Fruit fly (Drosophila melanogaster) whole organism, embryonic: ENCODE data around the gene moody.

Source experiments
- Awh ChIP-seq: fragments of 200-800 bp; sonication (Bioruptor generic); IDR thresholded peaks from 2 replicates; pipeline ENCODE4, ENCODE4 v1.3.6; 2022; ENCODE audit warnings: missing biosample characterization, missing genetic modification characterization
- B-H1 ChIP-seq: fragments of 200-800 bp; sonication (Bioruptor generic); IDR thresholded peaks from 3 replicates; pipeline ENCODE4 v1.3.6; 2022; ENCODE audit warnings: missing biosample characterization, missing genetic modification characterization
- CG10147 ChIP-seq: fragments of 200-800 bp; sonication (Bioruptor generic); optimal IDR thresholded peaks from 2 replicates; lab custom pipeline; 2019; ENCODE audit warnings: missing biosample characterization, mild to moderate bottlenecking, missing genetic modification characterization, moderate library complexity
- CG10209 ChIP-seq: fragments of 200-800 bp; sonication (Bioruptor generic); optimal IDR thresholded peaks from 3 replicates; lab custom pipeline; 2017; ENCODE audit warnings: missing biosample characterization, mild to moderate bottlenecking, missing genetic modification characterization, missing genetic modification reagents
- CG10959 ChIP-seq: fragments of 200-800 bp; sonication (Bioruptor generic); IDR thresholded peaks from 2 replicates; pipeline ENCODE4 v1.3.6; 2022; ENCODE audit warnings: missing biosample characterization, missing genetic modification characterization
- CG11247 ChIP-seq: fragments of 200-800 bp; sonication (Bioruptor generic); IDR thresholded peaks from 2 replicates; pipeline ENCODE4 v1.3.6; 2022; ENCODE audit warnings: missing biosample characterization, missing genetic modification characterization
- CG11723 ChIP-seq: fragments of 200-800 bp; sonication (Bioruptor generic); optimal IDR thresholded peaks from 2 replicates; lab custom pipeline; 2017; ENCODE audit warnings: missing biosample characterization, mild to moderate bottlenecking, missing genetic modification characterization
- CG12071 ChIP-seq: fragments of 200-800 bp; sonication (Bioruptor generic); optimal IDR thresholded peaks from 3 replicates; lab custom pipeline; 2018; ENCODE audit warnings: missing biosample characterization, mild to moderate bottlenecking, missing genetic modification characterization
- CG12155 ChIP-seq: fragments of 200-800 bp; sonication (Bioruptor generic); optimal IDR thresholded peaks from 3 replicates; lab custom pipeline; 2016; ENCODE audit warnings: missing biosample characterization, missing genetic modification characterization
- CG13894 ChIP-seq: fragments of 200-800 bp; sonication (Bioruptor generic); optimal IDR thresholded peaks from 3 replicates; lab custom pipeline; 2018; ENCODE audit warnings: missing biosample characterization, mild to moderate bottlenecking, missing genetic modification characterization, moderate library complexity
- CG1529 ChIP-seq: fragments of 200-800 bp; sonication (Bioruptor generic); optimal IDR thresholded peaks from 3 replicates; lab custom pipeline; 2018; ENCODE audit warnings: missing biosample characterization, missing genetic modification characterization
- CG1647 ChIP-seq: fragments of 200-800 bp; sonication (Bioruptor generic); optimal IDR thresholded peaks from 3 replicates; lab custom pipeline; 2016; ENCODE audit warnings: missing biosample characterization, missing genetic modification characterization
- CG16815 ChIP-seq: fragments of 200-800 bp; sonication (Bioruptor generic); optimal IDR thresholded peaks from 3 replicates; lab custom pipeline; 2017; ENCODE audit warnings: missing biosample characterization, mild to moderate bottlenecking, missing genetic modification characterization
- CG2889 ChIP-seq: fragments of 200-800 bp; sonication (Bioruptor generic); IDR thresholded peaks from 3 replicates; pipeline ENCODE4 v1.3.6; 2022; ENCODE audit warnings: missing biosample characterization, missing genetic modification characterization
- CG31365 ChIP-seq: fragments of 200-800 bp; sonication (Bioruptor generic); optimal IDR thresholded peaks from 2 replicates; lab custom pipeline; 2018; ENCODE audit warnings: missing biosample characterization, mild to moderate bottlenecking, missing genetic modification characterization
- CG34224 ChIP-seq: fragments of 200-800 bp; sonication (Bioruptor generic); IDR thresholded peaks from 3 replicates; pipeline ENCODE4 v1.3.6; 2022; ENCODE audit warnings: missing biosample characterization, missing genetic modification characterization; ENCODE audit not compliant: partially characterized antibody
- CG4328 ChIP-seq: fragments of 200-800 bp; sonication (Bioruptor generic); optimal IDR thresholded peaks from 3 replicates; lab custom pipeline; 2017; ENCODE audit warnings: missing biosample characterization, missing genetic modification reagents, missing genetic modification characterization
- CG4820 ChIP-seq: fragments of 200-800 bp; sonication (Bioruptor generic); optimal IDR thresholded peaks from 3 replicates; lab custom pipeline; 2016; ENCODE audit warnings: missing biosample characterization, missing genetic modification characterization
- CG5180 ChIP-seq: fragments of 200-800 bp; sonication (Bioruptor generic); optimal IDR thresholded peaks from 3 replicates; lab custom pipeline; 2017; ENCODE audit warnings: missing biosample characterization, missing genetic modification characterization, mild to moderate bottlenecking, moderate library complexity, missing genetic modification reagents
- CG6765 ChIP-seq: fragments of 200-800 bp; sonication (Bioruptor generic); optimal IDR thresholded peaks from 3 replicates; lab custom pipeline; 2017; ENCODE audit warnings: missing biosample characterization, mild to moderate bottlenecking, missing genetic modification characterization
- CG8281 ChIP-seq: fragments of 200-800 bp; sonication (Bioruptor generic); optimal IDR thresholded peaks from 2 replicates; lab custom pipeline; 2018; ENCODE audit warnings: missing biosample characterization, mild to moderate bottlenecking, missing genetic modification characterization, moderate library complexity
- CTCF ChIP-seq: fragments of 200-800 bp; sonication (Bioruptor generic); optimal IDR thresholded peaks from 2 replicates; lab custom pipeline; 2017; ENCODE audit warnings: missing biosample characterization, mild to moderate bottlenecking, missing genetic modification characterization, moderate library complexity
- Dfd ChIP-seq, 2 experiments: fragments of >200 bp; optimal IDR thresholded peaks; 2 replicates each; lab custom pipeline; 2017; ENCODE audit warnings: missing biosample characterization in 2 of 2, missing genetic modification characterization in 2 of 2
- HLH4C ChIP-seq: fragments of 200-800 bp; sonication (Bioruptor generic); IDR thresholded peaks from 3 replicates; pipeline ENCODE4 v1.3.6; 2022; ENCODE audit warnings: missing biosample characterization, missing genetic modification characterization; ENCODE audit not compliant: partially characterized antibody
- HLHmδ ChIP-seq: fragments of 200-800 bp; sonication (Bioruptor generic); optimal IDR thresholded peaks from 2 replicates; lab custom pipeline; 2018; ENCODE audit warnings: missing biosample characterization, mild to moderate bottlenecking, missing genetic modification characterization, moderate library complexity
- HmgD ChIP-seq: fragments of 200-800 bp; sonication (Bioruptor generic); optimal IDR thresholded peaks from 3 replicates; lab custom pipeline; 2016; ENCODE audit warnings: missing biosample characterization, missing genetic modification characterization
- NC2α ChIP-seq: fragments of 200-800 bp; sonication (Bioruptor generic); optimal IDR thresholded peaks from 2 replicates; lab custom pipeline; 2016; ENCODE audit warnings: missing biosample characterization, missing genetic modification characterization
- NfI ChIP-seq: fragments of 200-800 bp; sonication (Bioruptor generic); optimal IDR thresholded peaks from 3 replicates; lab custom pipeline; 2018; ENCODE audit warnings: missing biosample characterization, mild to moderate bottlenecking, missing genetic modification characterization, moderate library complexity
- Pdp1 ChIP-seq, 2 experiments: fragments of 200-800 bp; sonication (Bioruptor generic); optimal IDR thresholded peaks; 3 replicates each; lab custom pipeline; 2016; ENCODE audit warnings: missing biosample characterization in 2 of 2, missing genetic modification characterization in 2 of 2, mild to moderate bottlenecking in 1 of 2, moderate library complexity in 1 of 2
- TFAM ChIP-seq: fragments of 200-800 bp; sonication (Bioruptor generic); optimal IDR thresholded peaks from 2 replicates; lab custom pipeline; 2017; ENCODE audit warnings: missing biosample characterization, missing genetic modification characterization, inconsistent platforms
- Tbp ChIP-seq: fragments of >200 bp; optimal IDR thresholded peaks from 2 replicates; lab custom pipeline; 2018; ENCODE audit warnings: missing biosample characterization, missing genetic modification characterization
- Xrp1 ChIP-seq: fragments of 200-800 bp; sonication (Bioruptor generic); IDR thresholded peaks from 2 replicates; pipeline ENCODE4 v1.3.6; 2022; ENCODE audit warnings: missing biosample characterization, missing genetic modification characterization
- ab ChIP-seq: fragments of 200-800 bp; sonication (Bioruptor generic); optimal IDR thresholded peaks from 2 replicates; lab custom pipeline; 2016; ENCODE audit warnings: missing biosample characterization, missing genetic modification characterization
- amos ChIP-seq: fragments of 200-800 bp; sonication (Bioruptor generic); IDR thresholded peaks from 2 replicates; pipeline ENCODE4 v1.3.6; 2022; ENCODE audit warnings: missing biosample characterization, missing genetic modification characterization; ENCODE audit not compliant: partially characterized antibody
- crc ChIP-seq: fragments of 200-800 bp; sonication (Bioruptor generic); optimal IDR thresholded peaks from 2 replicates; lab custom pipeline; 2016; ENCODE audit warnings: missing biosample characterization, missing genetic modification characterization
- emc ChIP-seq: fragments of 200-800 bp; sonication (Bioruptor generic); optimal IDR thresholded peaks from 2 replicates; lab custom pipeline; 2016; ENCODE audit warnings: missing biosample characterization, missing genetic modification characterization
- eyg ChIP-seq: fragments of 200-800 bp; sonication (Bioruptor generic); optimal IDR thresholded peaks from 3 replicates; lab custom pipeline; 2016; ENCODE audit warnings: missing biosample characterization, missing genetic modification characterization
- gfzf ChIP-seq: fragments of 200-800 bp; sonication (Bioruptor generic); optimal IDR thresholded peaks from 2 replicates; lab custom pipeline; 2016; ENCODE audit warnings: missing biosample characterization, mild to moderate bottlenecking, missing genetic modification characterization, moderate library complexity
- hbn ChIP-seq: fragments of 200-800 bp; sonication (Bioruptor generic); IDR thresholded peaks from 2 replicates; pipeline ENCODE4 v1.3.6; 2022; ENCODE audit warnings: missing biosample characterization, missing genetic modification characterization; ENCODE audit not compliant: partially characterized antibody
- kah ChIP-seq: fragments of 200-800 bp; sonication (Bioruptor generic); optimal IDR thresholded peaks from 2 replicates; lab custom pipeline; 2018; ENCODE audit warnings: missing biosample characterization, mild to moderate bottlenecking, missing genetic modification characterization
- nerfin-1 ChIP-seq: fragments of 200-800 bp; sonication (Bioruptor generic); optimal IDR thresholded peaks from 3 replicates; lab custom pipeline; 2019; ENCODE audit warnings: missing biosample characterization, mild to moderate bottlenecking, missing genetic modification characterization, moderate library complexity
- nerfin-2 ChIP-seq: fragments of 200-800 bp; sonication (Bioruptor generic); IDR thresholded peaks from 2 replicates; pipeline ENCODE4 v1.3.6; 2022; ENCODE audit warnings: missing biosample characterization, missing genetic modification characterization; ENCODE audit not compliant: partially characterized antibody
- odd ChIP-seq: fragments of 200-800 bp; sonication (Bioruptor generic); optimal IDR thresholded peaks from 2 replicates; lab custom pipeline; 2017; ENCODE audit warnings: missing biosample characterization, mild to moderate bottlenecking, missing genetic modification characterization
- onecut ChIP-seq: fragments of 200-800 bp; sonication (Bioruptor generic); IDR thresholded peaks from 2 replicates; pipeline ENCODE4 v1.3.6; 2022; ENCODE audit warnings: missing biosample characterization, missing genetic modification characterization
- pita ChIP-seq: fragments of 200-800 bp; sonication (Bioruptor generic); optimal IDR thresholded peaks from 2 replicates; lab custom pipeline; 2017; ENCODE audit warnings: missing biosample characterization, mild to moderate bottlenecking, missing genetic modification characterization
- prd ChIP-seq, 3 experiments: fragments of >200 bp in 2 of 3; fragments of 200-800 bp in 1 of 3; sonication (Bioruptor generic) in 1 of 3; optimal IDR thresholded peaks in 2 of 3; IDR thresholded peaks in 1 of 3; 2 replicates in 2 of 3; 3 replicates in 1 of 3; pipeline versions ENCODE4 v1.3.6 to Lab custom; 2017 to 2022; ENCODE audit warnings: missing biosample characterization in 1 of 3, missing genetic modification characterization in 1 of 3
- so ChIP-seq: fragments of 200-800 bp; sonication (Bioruptor generic); IDR thresholded peaks from 3 replicates; pipeline ENCODE4 v1.3.6; 2022; ENCODE audit warnings: missing biosample characterization, missing genetic modification characterization
- sqz ChIP-seq: fragments of 200-800 bp; sonication (Bioruptor generic); optimal IDR thresholded peaks from 3 replicates; lab custom pipeline; 2018; ENCODE audit warnings: missing biosample characterization, mild to moderate bottlenecking, missing genetic modification characterization
- sug ChIP-seq: fragments of 200-800 bp; optimal IDR thresholded peaks from 2 replicates; lab custom pipeline; 2019; ENCODE audit warnings: missing biosample characterization, mild to moderate bottlenecking, missing genetic modification characterization, moderate library complexity
- unc-4 ChIP-seq: fragments of 200-800 bp; sonication (Bioruptor generic); IDR thresholded peaks from 2 replicates; pipeline ENCODE4 v1.3.6; 2022; ENCODE audit warnings: missing biosample characterization, missing genetic modification characterization; ENCODE audit not compliant: partially characterized antibody
- vvl ChIP-seq: fragments of 200-800 bp; sonication (Bioruptor generic); IDR thresholded peaks from 2 replicates; pipeline ENCODE4 v1.3.6; 2022; ENCODE audit warnings: missing biosample characterization, missing genetic modification characterization

The moody gene

DNA sequence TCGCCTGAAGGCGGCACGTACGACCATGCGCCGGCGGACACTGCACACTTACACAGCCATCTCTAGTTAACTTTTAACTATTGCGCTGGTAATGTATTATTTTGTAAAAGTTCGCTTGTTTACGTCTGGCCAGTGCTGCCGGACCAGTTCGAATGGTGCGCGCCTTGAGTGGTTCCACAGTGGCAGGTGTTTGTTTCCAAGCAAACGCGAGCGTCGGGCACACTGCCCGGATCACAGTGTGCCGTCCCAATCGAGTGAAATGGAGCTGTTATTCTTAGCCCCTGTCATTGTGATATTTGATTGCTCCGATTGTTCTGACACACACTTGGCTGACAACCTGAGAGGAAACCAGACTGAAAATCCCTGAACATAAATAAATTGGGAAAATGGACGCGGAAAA is 23.4 kb upstream of the moody start, which contains the start of gene CG4199 (continued):
- TF ChIP-seq prd (optimal IDR thresholded peaks at IDR 0.05; lab: Kevin White, UChicago) = no peak
- no peak for TF ChIP-seq prd (GFP tag; IDR thresholded peaks at IDR 0.05; lab: Robert Waterston, UW)
- TF ChIP-seq HLHmδ = no peak
- no peak for TF ChIP-seq eyg (GFP tag; lab: Kevin White, UChicago)
- TF ChIP-seq Dfd (GFP tag; optimal IDR thresholded peaks at IDR 0.05; lab: Kevin White, UChicago) = no peak
- no peak for TF ChIP-seq CG12071 (GFP tag; lab: Kevin White, UChicago)
- TF ChIP-seq ab (GFP tag; lab: Kevin White, UChicago) = no peak
- TF ChIP-seq HLH4C (GFP tag; lab: Robert Waterston, UW) = no peak; the same call in 2 of the 3 replicates
- TF ChIP-seq Xrp1 = no peak
- no peak for TF ChIP-seq CG11247
- TF ChIP-seq CG2889 (GFP tag; lab: Robert Waterston, UW) = no peak
- TF ChIP-seq CG34224 = no peak
- no peak; the same call in 1 of the 2 replicates for TF ChIP-seq hbn (GFP tag; lab: Robert Waterston, UW)
- TF ChIP-seq HmgD (GFP tag; lab: Kevin White, UChicago) = peak; percentile 27
- TF ChIP-seq vvl (GFP tag; lab: Robert Waterston, UW) = peak; percentile 34; the same call in 1 of the 2 replicates
- TF ChIP-seq CG10209 = no peak
- TF ChIP-seq amos (GFP tag; lab: Robert Waterston, UW) = peak; percentile 37; the same call in 1 of the 2 replicates
- no peak for TF ChIP-seq CG6765 (GFP tag; lab: Kevin White, UChicago)
- TF ChIP-seq CG1647 (GFP tag; lab: Kevin White, UChicago) = no peak
- peak in 1 of 2 experiments; percentile 35 for TF ChIP-seq Pdp1 (GFP tag; optimal IDR thresholded peaks at IDR 0.05; lab: Kevin White, UChicago)
- TF ChIP-seq CG1529 = no peak
- TF ChIP-seq unc-4 (GFP tag; lab: Robert Waterston, UW) = peak; percentile 35; the same call in 1 of the 2 replicates
- no peak for TF ChIP-seq CG16815 (GFP tag; lab: Kevin White, UChicago)
- TF ChIP-seq nerfin-2 (GFP tag; lab: Robert Waterston, UW) = no peak
- no peak for TF ChIP-seq CG5180 (GFP tag; lab: Kevin White, UChicago)
- no peak for TF ChIP-seq so
- TF ChIP-seq pita (GFP tag; lab: Kevin White, UChicago) = peak; percentile 19
- peak; percentile 19; the same call in 1 of the 2 replicates for TF ChIP-seq onecut (GFP tag; lab: Robert Waterston, UW)
- TF ChIP-seq CG4328 (GFP tag; lab: Kevin White, UChicago) = no peak
- no peak for TF ChIP-seq CG31365 (tag; lab: Kevin White, UChicago)
- no peak for TF ChIP-seq crc (GFP tag; lab: Kevin White, UChicago)
- no peak for TF ChIP-seq nerfin-1 (tag; lab: Kevin White, UChicago)
- TF ChIP-seq kah (GFP tag; lab: Kevin White, UChicago) = peak; percentile 90
- TF ChIP-seq CTCF (GFP tag; lab: Kevin White, UChicago) = peak; percentile 51
- no peak for TF ChIP-seq CG10147
- TF ChIP-seq sug (tag; lab: Kevin White, UChicago) = peak; percentile 29
- no peak for TF ChIP-seq CG4820 (GFP tag; lab: Kevin White, UChicago)
- no peak for TF ChIP-seq CG8281 (tag; lab: Kevin White, UChicago)
- no peak for TF ChIP-seq CG12155
- TF ChIP-seq NfI (GFP tag; lab: Kevin White, UChicago) = no peak
- peak; percentile 82 for TF ChIP-seq gfzf (GFP tag; lab: Kevin White, UChicago)
- no peak for TF ChIP-seq B-H1 (GFP tag; lab: Robert Waterston, UW)
- TF ChIP-seq emc (GFP tag; lab: Kevin White, UChicago) = no peak
- no peak for TF ChIP-seq NC2α (GFP tag; lab: Kevin White, UChicago)
- TF ChIP-seq CG13894 (tag; lab: Kevin White, UChicago) = peak; percentile 6
- no peak for TF ChIP-seq CG11723 (GFP tag; lab: Kevin White, UChicago)
- no peak for TF ChIP-seq TFAM (GFP tag; lab: Kevin White, UChicago)
- TF ChIP-seq Awh (GFP tag; lab: Robert Waterston, UW) = no peak
- no peak for TF ChIP-seq Tbp (GFP tag; lab: Kevin White, UChicago)
- TF ChIP-seq CG10959 (GFP tag; lab: Robert Waterston, UW) = no peak
- no peak for TF ChIP-seq odd (GFP tag; lab: Kevin White, UChicago)
- TF ChIP-seq sqz (GFP tag; lab: Kevin White, UChicago) = no peak
